Fruit fly (Drosophila melanogaster) whole organism: Measurements from ENCODE around the gene CG13081.

ENCODE experiments used
- CG8478 ChIP-seq: fragments of >200 bp; optimal IDR thresholded peaks from 2 replicates; lab custom pipeline; 2018; ENCODE audit warnings: inconsistent platforms
- EcR ChIP-seq, 2 experiments: fragments of >200 bp; optimal IDR thresholded peaks; 2 replicates each; lab custom pipeline; 2017; ENCODE audit warnings: missing biosample characterization in 2 of 2, missing genetic modification characterization in 2 of 2, missing genetic modification reagents in 2 of 2
- usp ChIP-seq: fragments of >200 bp; optimal IDR thresholded peaks from 2 replicates; lab custom pipeline; 2017; ENCODE audit warnings: missing biosample characterization, missing genetic modification characterization, mixed read lengths

- TF ChIP-seq usp (GFP tag; lab: Kevin White, UChicago) = no peak
- no peak for TF ChIP-seq CG8478 (lab: Kevin White, UChicago)
- TF ChIP-seq EcR (GFP tag; optimal IDR thresholded peaks at IDR 0.05; lab: Kevin White, UChicago) = peak in 1 of 2 experiments; percentile 83
Measured at dm6 chr2L:19574364-19574763, 34.0 kb downstream of the CG13081 start.
